Worm (Caenorhabditis elegans): ENCODE results near the gene Y53F4B.1.

ce11 chrII:14964008-14964407 is 6.0 kb upstream of the Y53F4B.1 start, which contains the start of gene elo-9:
- TF ChIP-seq ama-1 (optimal IDR thresholded peaks at IDR 0.05) (no peak), ama-1 (GFP tag; optimal IDR thresholded peaks at IDR 0.05) (no peak), ekl-4 (GFP tag; IDR thresholded peaks at IDR 0.05) (no peak), F52B5.7 (tag; optimal IDR thresholded peaks at IDR 0.05) (no peak), gei-17 (GFP tag; optimal IDR thresholded peaks at IDR 0.05) (no peak), die-1 (tag; optimal IDR thresholded peaks at IDR 0.05) (no peak), nhr-80 (tag; optimal IDR thresholded peaks at IDR 0.05) (no peak), lag-1 (GFP tag; IDR thresholded peaks at IDR 0.05) (no peak), attf-6 (GFP tag; IDR thresholded peaks at IDR 0.05) (no peak)

Measured in whole organism, young adult.